Fruit fly (Drosophila melanogaster): ENCODE results near the gene Dyro.

Gene Dyro

dm6 chr3L:11285066-11285465 is 10.7 kb downstream of the Dyro start (continued):
- no peak for TF ChIP-seq B-H1 (GFP tag; IDR thresholded peaks at IDR 0.05)
- TF ChIP-seq toy (GFP tag; IDR thresholded peaks at IDR 0.05): no peak
- TF ChIP-seq ash1 (GFP tag; optimal IDR thresholded peaks at IDR 0.05): no peak
- TF ChIP-seq CG8359 (GFP tag; optimal IDR thresholded peaks at IDR 0.05; ENCODE audit: borderline replicate concordance): no peak
- TF ChIP-seq CrebB (tag; optimal IDR thresholded peaks at IDR 0.05): no peak
- no peak for TF ChIP-seq Taf1 (GFP tag; IDR thresholded peaks at IDR 0.05)
- no peak for TF ChIP-seq crol (GFP tag; IDR thresholded peaks at IDR 0.05)
- no peak for TF ChIP-seq pnt (GFP tag; optimal IDR thresholded peaks at IDR 0.05)
- peak; percentile 16 for TF ChIP-seq CG6254 (GFP tag; optimal IDR thresholded peaks at IDR 0.05)
- TF ChIP-seq NC2α (GFP tag; optimal IDR thresholded peaks at IDR 0.05): no peak
- TF ChIP-seq CG2199 (GFP tag; IDR thresholded peaks at IDR 0.05): no peak
- TF ChIP-seq B-H2 (GFP tag; optimal IDR thresholded peaks at IDR 0.05): no peak
- TF ChIP-seq CG10979 (tag; optimal IDR thresholded peaks at IDR 0.05): peak; percentile 72
- no peak for TF ChIP-seq CG3065 (GFP tag; optimal IDR thresholded peaks at IDR 0.05)
- TF ChIP-seq CG7556 (GFP tag; optimal IDR thresholded peaks at IDR 0.05): no peak
- no peak for TF ChIP-seq sc (optimal IDR thresholded peaks at IDR 0.05)
- TF ChIP-seq sc (GFP tag; optimal IDR thresholded peaks at IDR 0.05): no peak
- peak in 1 of 2 experiments; percentile 25 for TF ChIP-seq Pdp1 (GFP tag; optimal IDR thresholded peaks at IDR 0.05)
- no peak for TF ChIP-seq CG31224 (GFP tag; IDR thresholded peaks at IDR 0.05)
- no peak for TF ChIP-seq Gsc (GFP tag; IDR thresholded peaks at IDR 0.05)
- no peak for TF ChIP-seq amos (GFP tag; IDR thresholded peaks at IDR 0.05; ENCODE audit: partially characterized antibody)
- no peak for TF ChIP-seq CG7963 (GFP tag; IDR thresholded peaks at IDR 0.05; ENCODE audit: partially characterized antibody)
- no peak for TF ChIP-seq Hr78 (GFP tag; optimal IDR thresholded peaks at IDR 0.05)
- TF ChIP-seq MBD-R2 (GFP tag; IDR thresholded peaks at IDR 0.05): no peak; the same call in 1 of the 2 replicates
- no peak for TF ChIP-seq CG9876 (GFP tag; optimal IDR thresholded peaks at IDR 0.05)
- no peak for TF ChIP-seq CG14965 (GFP tag; optimal IDR thresholded peaks at IDR 0.05; ENCODE audit: borderline replicate concordance)
- no peak for TF ChIP-seq sug (tag; optimal IDR thresholded peaks at IDR 0.05)
- TF ChIP-seq Xbp1 (GFP tag; optimal IDR thresholded peaks at IDR 0.05): no peak
- no peak for TF ChIP-seq CG15601 (tag; optimal IDR thresholded peaks at IDR 0.05)
- no peak for TF ChIP-seq gce (GFP tag; IDR thresholded peaks at IDR 0.05)
- peak; percentile 44; the same call in 1 of the 2 replicates for TF ChIP-seq al (GFP tag; IDR thresholded peaks at IDR 0.05)
- TF ChIP-seq CG12391 (tag; optimal IDR thresholded peaks at IDR 0.05): no peak
- TF ChIP-seq Usf (GFP tag; optimal IDR thresholded peaks at IDR 0.05): no peak
- peak; percentile 0 for TF ChIP-seq CG7928 (GFP tag; optimal IDR thresholded peaks at IDR 0.05)
- no peak for TF ChIP-seq Optix (GFP tag; IDR thresholded peaks at IDR 0.05)
- TF ChIP-seq CG15479 (GFP tag; optimal IDR thresholded peaks at IDR 0.05): no peak
- TF ChIP-seq sd (tag; optimal IDR thresholded peaks at IDR 0.05): no peak
- TF ChIP-seq trh (GFP tag; optimal IDR thresholded peaks at IDR 0.05): peak; percentile 17
- no peak for TF ChIP-seq CG7271 (tag; optimal IDR thresholded peaks at IDR 0.05)
- no peak for TF ChIP-seq odd (GFP tag; optimal IDR thresholded peaks at IDR 0.05)
- no peak for TF ChIP-seq Vsx1 (GFP tag; optimal IDR thresholded peaks at IDR 0.05)
- peak; percentile 53 for TF ChIP-seq nau (GFP tag; optimal IDR thresholded peaks at IDR 0.05)
- TF ChIP-seq CG3847 (GFP tag; IDR thresholded peaks at IDR 0.05): no peak
- TF ChIP-seq CG7372 (GFP tag; IDR thresholded peaks at IDR 0.05): 0 out of 2 replicates have a peak, but pooled peaks have one; percentile 12
- TF ChIP-seq Spps (tag; optimal IDR thresholded peaks at IDR 0.05): no peak
- TF ChIP-seq phol (tag; optimal IDR thresholded peaks at IDR 0.05): peak; percentile 64
- no peak for TF ChIP-seq gt (GFP tag; IDR thresholded peaks at IDR 0.05)
- TF ChIP-seq CG31441 (GFP tag; IDR thresholded peaks at IDR 0.05): peak; percentile 80
- no peak for TF ChIP-seq GATAe (GFP tag; conservative IDR thresholded peaks at IDR 0.05)
- no peak for TF ChIP-seq bcd (GFP tag; optimal IDR thresholded peaks at IDR 0.05)
- peak; percentile 42 for TF ChIP-seq CG15696 (tag; optimal IDR thresholded peaks at IDR 0.05)

Data from whole organism, embryonic.